Worm (Caenorhabditis elegans): ENCODE measurements around the gene ras-2.
"Not testable (repeated sequence)": the region's sequence is repeated elsewhere in the genome, so short reads cannot be mapped to it uniquely, and the experiment has no call there.

- not testable (repeated sequence) for TF ChIP-seq nhr-12 (tag; optimal IDR thresholded peaks at IDR 0.05); zag-1 (tag; optimal IDR thresholded peaks at IDR 0.05); unc-39 (tag; optimal IDR thresholded peaks at IDR 0.05); alr-1 (tag; optimal IDR thresholded peaks at IDR 0.05); lsy-2 (tag; optimal IDR thresholded peaks at IDR 0.05); unc-62 (GFP tag; optimal IDR thresholded peaks at IDR 0.05); ztf-4 (tag; optimal IDR thresholded peaks at IDR 0.05); ztf-11 (tag; optimal IDR thresholded peaks at IDR 0.05); nhr-11 (tag; optimal IDR thresholded peaks at IDR 0.05); snpc-4 (tag; optimal IDR thresholded peaks at IDR 0.05)
These were observed 42.2 kb upstream of the ras-2 start, which contains the start of the genes gex-5 and C38D4.10 for ce11 chrIII:4781937-4782576.

Measured in whole organism, L2 larva.